Worm (Caenorhabditis elegans) whole organism, late embryonic: Measurements from ENCODE around the gene T03F6.3.

Experiments used
- C08G9.2 ChIP-seq: sonication (generic microtip); optimal IDR thresholded peaks from 2 replicates; lab custom pipeline; 2016; ENCODE audit warnings: mild to moderate bottlenecking, missing genetic modification characterization, moderate library complexity, missing compliant biosample characterization
- C38D4.7 ChIP-seq: fragments of 200-800 bp; sonication (Bioruptor generic); optimal IDR thresholded peaks from 2 replicates; lab custom pipeline; 2018; ENCODE audit warnings: mild to moderate bottlenecking, missing genetic modification characterization, moderate library complexity, missing compliant biosample characterization
- T23F11.4 ChIP-seq: fragments of 200-800 bp; sonication (Bioruptor generic); optimal IDR thresholded peaks from 2 replicates; lab custom pipeline; 2018; ENCODE audit warnings: mild to moderate bottlenecking, missing genetic modification characterization, missing compliant biosample characterization
- Y22D7AL.16 ChIP-seq: sonication (generic microtip); optimal IDR thresholded peaks from 2 replicates; lab custom pipeline; 2016; ENCODE audit warnings: missing genetic modification characterization, missing compliant biosample characterization
- ama-1 ChIP-seq: fragments of 150-350 bp; optimal IDR thresholded peaks from 2 replicates; lab custom pipeline; 2014
- ceh-14 ChIP-seq: sonication (generic microtip); optimal IDR thresholded peaks from 2 replicates; lab custom pipeline; 2016; ENCODE audit warnings: missing genotype, missing genetic modification characterization, missing compliant biosample characterization
- ceh-2 ChIP-seq: sonication (generic microtip); optimal IDR thresholded peaks from 2 replicates; lab custom pipeline; 2016; ENCODE audit warnings: missing genotype, missing genetic modification characterization, missing compliant biosample characterization
- ceh-30 ChIP-seq: fragments of 150-350 bp; optimal IDR thresholded peaks from 2 replicates; lab custom pipeline; 2014; ENCODE audit warnings: missing biosample characterization, missing genetic modification characterization
- ceh-31 ChIP-seq: sonication (generic microtip); optimal IDR thresholded peaks from 2 replicates; lab custom pipeline; 2016; ENCODE audit warnings: missing genetic modification characterization, missing compliant biosample characterization
- ceh-45 ChIP-seq: fragments of 200-800 bp; sonication (Bioruptor generic); IDR thresholded peaks from 2 replicates; pipeline ENCODE4 v1.3.6; 2022; ENCODE audit warnings: missing genetic modification reagents, missing genetic modification characterization, missing compliant biosample characterization
- ceh-6 ChIP-seq: fragments of 200-800 bp; sonication (Bioruptor generic); optimal IDR thresholded peaks from 2 replicates; lab custom pipeline; 2018; ENCODE audit warnings: mild to moderate bottlenecking, missing genetic modification characterization, missing compliant biosample characterization
- dmd-4 ChIP-seq: sonication (generic microtip); optimal IDR thresholded peaks from 2 replicates; lab custom pipeline; 2016; ENCODE audit warnings: borderline replicate concordance, missing genetic modification characterization, missing compliant biosample characterization
- elt-2 ChIP-seq: sonication (generic microtip); optimal IDR thresholded peaks from 2 replicates; lab custom pipeline; 2016; ENCODE audit warnings: missing genetic modification reagents, missing genetic modification characterization, missing compliant biosample characterization
- ets-4 ChIP-seq: sonication (generic microtip); optimal IDR thresholded peaks from 2 replicates; lab custom pipeline; 2016; ENCODE audit warnings: missing genetic modification characterization, missing compliant biosample characterization
- fax-1 ChIP-seq: sonication (generic microtip); optimal IDR thresholded peaks from 2 replicates; lab custom pipeline; 2016; ENCODE audit warnings: missing genotype, missing genetic modification characterization, missing compliant biosample characterization
- fkh-10 ChIP-seq: fragments of 150-350 bp; optimal IDR thresholded peaks from 2 replicates; lab custom pipeline; 2014; ENCODE audit warnings: missing biosample characterization, missing genetic modification reagents, missing genetic modification characterization
- fkh-6 ChIP-seq: sonication (generic microtip); optimal IDR thresholded peaks from 2 replicates; lab custom pipeline; 2016; ENCODE audit warnings: missing genetic modification characterization, missing compliant biosample characterization
- hlh-13 ChIP-seq: fragments of 200-800 bp; sonication (Bioruptor generic); optimal IDR thresholded peaks from 2 replicates; lab custom pipeline; 2018; ENCODE audit warnings: mild to moderate bottlenecking, missing genetic modification characterization, missing compliant biosample characterization
- hlh-15 ChIP-seq: sonication (generic microtip); optimal IDR thresholded peaks from 2 replicates; lab custom pipeline; 2016; ENCODE audit warnings: missing genetic modification characterization, missing compliant biosample characterization
- hlh-8 ChIP-seq: sonication (generic microtip); optimal IDR thresholded peaks from 2 replicates; lab custom pipeline; 2016; ENCODE audit warnings: missing genotype, missing genetic modification characterization, missing compliant biosample characterization
- lin-11 ChIP-seq: fragments of 200-800 bp; sonication (Bioruptor generic); optimal IDR thresholded peaks from 2 replicates; lab custom pipeline; 2018; ENCODE audit warnings: mild to moderate bottlenecking, missing genetic modification characterization, missing compliant biosample characterization
- mec-3 ChIP-seq: sonication (generic microtip); optimal IDR thresholded peaks from 2 replicates; lab custom pipeline; 2016; ENCODE audit warnings: borderline replicate concordance, missing genetic modification characterization, missing compliant biosample characterization
- nfya-1 ChIP-seq: sonication (generic microtip); optimal IDR thresholded peaks from 2 replicates; lab custom pipeline; 2017; ENCODE audit warnings: missing genetic modification characterization, mild to moderate bottlenecking, missing compliant biosample characterization, antibody characterized with exemption, moderate library complexity
- nhr-11 ChIP-seq: fragments of 150-350 bp; optimal IDR thresholded peaks from 2 replicates; lab custom pipeline; 2014; ENCODE audit warnings: missing biosample characterization, missing genetic modification characterization
- npax-4 ChIP-seq: sonication (generic microtip); optimal IDR thresholded peaks from 2 replicates; lab custom pipeline; 2016; ENCODE audit warnings: missing genetic modification characterization, missing compliant biosample characterization
- odd-2 ChIP-seq: sonication (generic microtip); optimal IDR thresholded peaks from 2 replicates; lab custom pipeline; 2017; ENCODE audit warnings: antibody characterized with exemption, mild to moderate bottlenecking, missing genetic modification characterization, missing compliant biosample characterization
- pag-3 ChIP-seq: sonication (generic microtip); optimal IDR thresholded peaks from 2 replicates; lab custom pipeline; 2016; ENCODE audit warnings: missing compliant biosample characterization, missing genetic modification characterization, borderline replicate concordance
- pax-1 ChIP-seq: fragments of 150-350 bp; optimal IDR thresholded peaks from 2 replicates; lab custom pipeline; 2014; ENCODE audit warnings: missing biosample characterization, missing genetic modification characterization
- pha-2 ChIP-seq: sonication (generic microtip); optimal IDR thresholded peaks from 2 replicates; lab custom pipeline; 2017; ENCODE audit warnings: mild to moderate bottlenecking, missing genetic modification characterization, missing compliant biosample characterization
- pqm-1 ChIP-seq: sonication (generic microtip); optimal IDR thresholded peaks from 2 replicates; lab custom pipeline; 2016; ENCODE audit warnings: missing genetic modification characterization, missing compliant biosample characterization
- pros-1 ChIP-seq: fragments of 150-350 bp; optimal IDR thresholded peaks from 2 replicates; lab custom pipeline; 2014; ENCODE audit warnings: missing biosample characterization, missing genetic modification reagents, missing genetic modification characterization
- rnt-1 ChIP-seq: sonication (generic microtip); optimal IDR thresholded peaks from 2 replicates; lab custom pipeline; 2016; ENCODE audit warnings: missing genetic modification characterization, missing compliant biosample characterization
- tbx-2 ChIP-seq: sonication (generic microtip); optimal IDR thresholded peaks from 2 replicates; lab custom pipeline; 2016; ENCODE audit warnings: missing genetic modification characterization, missing compliant biosample characterization
- ttx-3 ChIP-seq: sonication (generic microtip); optimal IDR thresholded peaks from 2 replicates; lab custom pipeline; 2016; ENCODE audit warnings: missing genetic modification reagents, missing genetic modification characterization, missing compliant biosample characterization
- unc-3 ChIP-seq, 2 experiments: fragments of 200-800 bp in 1 of 2; sonication (Bioruptor generic) in 1 of 2; sonication (generic microtip) in 1 of 2; conservative IDR thresholded peaks in 1 of 2; optimal IDR thresholded peaks in 1 of 2; 2 replicates each; pipeline versions ENCODE4 v1.3.6 to Lab custom; 2016 to 2022; ENCODE audit warnings: missing compliant biosample characterization in 2 of 2, missing genetic modification characterization in 2 of 2, missing genetic modification reagents in 1 of 2
- unc-42 ChIP-seq: sonication (generic microtip); optimal IDR thresholded peaks from 2 replicates; lab custom pipeline; 2016; ENCODE audit warnings: missing genotype, missing genetic modification characterization, missing compliant biosample characterization
- zip-5 ChIP-seq: sonication (generic microtip); optimal IDR thresholded peaks from 2 replicates; lab custom pipeline; 2016; ENCODE audit warnings: missing genetic modification characterization, missing compliant biosample characterization

The T03F6.3 gene

DNA sequence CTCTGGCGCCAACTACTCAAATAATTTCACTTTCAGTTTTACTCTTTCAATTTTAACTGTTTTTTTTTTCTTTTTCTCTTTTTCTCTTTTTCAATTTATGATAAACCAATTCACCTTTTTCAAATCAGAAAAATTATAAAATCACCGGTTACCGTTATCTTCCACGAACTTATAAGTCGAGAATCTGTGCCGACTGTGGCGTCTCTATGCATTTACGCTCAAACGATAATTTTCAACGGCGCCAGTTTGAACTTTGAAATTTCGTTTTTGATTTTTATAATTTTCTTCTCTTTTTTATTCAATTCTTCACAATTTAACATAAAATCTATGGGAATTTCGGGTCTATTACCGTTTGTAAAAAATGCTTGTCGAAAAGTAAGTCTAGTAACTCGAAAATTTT is 34.2 kb downstream of the T03F6.3 start, which contains the start of gene exo-1:
TSS of gene exo-1 (plus strand) at position 101 of the 400 bp plus-strand sequence.
- peak; percentile 56 for TF ChIP-seq ets-4
- peak; percentile 26 for TF ChIP-seq C08G9.2
- TF ChIP-seq ceh-31 (tag; lab: Kevin White, UChicago), result peak; percentile 63
- peak; percentile 28 for TF ChIP-seq fax-1 (tag; lab: Kevin White, UChicago)
- peak; percentile 17 for TF ChIP-seq elt-2
- TF ChIP-seq tbx-2 (tag; lab: Kevin White, UChicago), result peak; percentile 31
- TF ChIP-seq ceh-30 (tag; lab: Kevin White, UChicago), result no peak
- no peak for TF ChIP-seq mec-3
- TF ChIP-seq rnt-1 (tag; lab: Kevin White, UChicago), result peak; percentile 6

DNA sequence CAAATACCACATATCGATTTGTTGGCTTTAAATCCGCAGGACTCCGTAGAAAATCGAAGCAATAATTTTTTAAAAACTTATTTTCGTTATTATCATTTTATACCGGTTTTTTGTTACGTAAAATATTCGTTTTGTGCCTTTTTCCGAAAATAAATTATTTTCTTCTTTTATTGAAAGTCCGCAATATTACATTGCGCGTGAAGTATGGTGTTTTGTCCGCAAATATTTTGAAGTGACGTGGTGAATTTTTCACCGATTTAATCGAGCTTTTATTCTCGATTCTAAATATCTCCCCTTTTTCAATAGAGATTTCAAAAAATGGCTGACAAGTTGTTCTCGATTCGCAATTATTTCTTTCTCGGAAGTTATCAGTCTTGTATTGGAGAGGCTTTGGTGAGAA is 36.8 kb downstream of the T03F6.3 start, which contains the start of gene cope-1:
TSS of gene cope-1 (plus strand) at position 229 of the 400 bp plus-strand sequence.
- TF ChIP-seq pros-1 (no peak), pqm-1 (no peak)

DNA sequence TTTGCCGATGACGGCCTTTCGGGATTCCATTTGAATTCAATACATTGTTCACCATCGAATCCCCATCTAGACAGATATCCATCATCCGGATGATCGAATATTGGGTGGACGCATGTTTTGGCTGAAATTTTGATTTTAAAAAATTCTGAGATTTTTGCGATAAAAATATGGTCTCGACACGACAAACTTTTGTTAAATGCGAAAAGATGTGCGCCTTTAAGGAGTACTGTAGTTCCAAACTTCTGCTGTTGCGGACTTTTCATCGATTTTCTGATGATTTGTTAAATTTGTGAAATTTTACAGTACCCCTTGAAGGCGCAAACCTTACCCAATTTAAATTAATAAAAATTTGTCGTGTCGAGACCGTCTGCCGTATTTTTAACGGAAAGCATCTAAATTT is 38.6 kb downstream of the T03F6.3 start:
- TF ChIP-seq Y22D7AL.16 (tag; lab: Kevin White, UChicago) (no peak), C38D4.7 (no peak), hlh-15 (tag; lab: Kevin White, UChicago) (no peak), odd-2 (tag; lab: Kevin White, UChicago) (no peak), fkh-10 (GFP tag; lab: Kevin White, UChicago) (no peak), pqm-1 (no peak), ama-1 (lab: Kevin White, UChicago) (no peak), ttx-3 (tag; lab: Kevin White, UChicago) (no peak), npax-4 (tag; lab: Kevin White, UChicago) (no peak), zip-5 (tag; lab: Kevin White, UChicago) (no peak), fkh-6 (tag; lab: Kevin White, UChicago) (no peak), C08G9.2 (no peak), unc-3 (GFP tag; conservative IDR thresholded peaks at IDR 0.05; lab: Robert Waterston, UW) (no peak), unc-3 (tag; optimal IDR thresholded peaks at IDR 0.05; lab: Kevin White, UChicago) (no peak), ceh-6 (no peak)

DNA sequence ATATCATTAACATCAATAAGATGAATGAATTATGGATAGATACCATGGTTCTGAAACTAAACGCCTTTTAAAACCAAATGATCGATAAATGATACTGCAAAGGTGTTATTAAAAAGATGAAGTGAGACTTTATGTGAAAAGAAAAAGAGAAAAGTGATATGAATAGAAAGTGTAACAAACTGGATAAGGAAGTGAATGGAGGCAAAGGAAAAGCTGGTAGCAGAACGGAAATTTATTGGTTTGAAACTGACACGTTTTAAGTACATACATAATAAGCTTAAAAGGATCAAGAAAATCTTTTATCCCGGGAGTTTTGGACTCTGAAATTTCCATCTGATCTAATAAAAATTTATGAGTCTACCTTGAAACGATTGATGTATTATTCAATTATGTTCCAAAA is 40.5 kb downstream of the T03F6.3 start, which contains the start of gene bli-5:
TSS of gene bli-5 (minus strand) at position 101 of the 400 bp plus-strand sequence.
- TF ChIP-seq hlh-13 (GFP tag; lab: Kevin White, UChicago) (no peak), pag-3 (tag; lab: Kevin White, UChicago) (no peak), pax-1 (tag; lab: Kevin White, UChicago) (no peak), unc-42 (tag; lab: Kevin White, UChicago) (no peak), npax-4 (tag; lab: Kevin White, UChicago) (no peak), ceh-14 (no peak), pha-2 (tag; lab: Kevin White, UChicago) (no peak), ceh-45 (no peak), zip-5 (tag; lab: Kevin White, UChicago) (no peak), nfya-1 (tag; lab: Kevin White, UChicago) (no peak), ceh-2 (tag; lab: Kevin White, UChicago) (no peak), T23F11.4 (no peak), hlh-8 (tag; lab: Kevin White, UChicago) (no peak), dmd-4 (tag; lab: Kevin White, UChicago) (no peak), lin-11 (tag; lab: Kevin White, UChicago) (no peak), nhr-11 (tag; lab: Kevin White, UChicago) (no peak)
